Fruit fly (Drosophila melanogaster): ENCODE data around the gene CG17192.
A peak's percentile ranks its signal among the peaks of the same experiment; 100 is the strongest.

The CG17192 gene

DNA sequence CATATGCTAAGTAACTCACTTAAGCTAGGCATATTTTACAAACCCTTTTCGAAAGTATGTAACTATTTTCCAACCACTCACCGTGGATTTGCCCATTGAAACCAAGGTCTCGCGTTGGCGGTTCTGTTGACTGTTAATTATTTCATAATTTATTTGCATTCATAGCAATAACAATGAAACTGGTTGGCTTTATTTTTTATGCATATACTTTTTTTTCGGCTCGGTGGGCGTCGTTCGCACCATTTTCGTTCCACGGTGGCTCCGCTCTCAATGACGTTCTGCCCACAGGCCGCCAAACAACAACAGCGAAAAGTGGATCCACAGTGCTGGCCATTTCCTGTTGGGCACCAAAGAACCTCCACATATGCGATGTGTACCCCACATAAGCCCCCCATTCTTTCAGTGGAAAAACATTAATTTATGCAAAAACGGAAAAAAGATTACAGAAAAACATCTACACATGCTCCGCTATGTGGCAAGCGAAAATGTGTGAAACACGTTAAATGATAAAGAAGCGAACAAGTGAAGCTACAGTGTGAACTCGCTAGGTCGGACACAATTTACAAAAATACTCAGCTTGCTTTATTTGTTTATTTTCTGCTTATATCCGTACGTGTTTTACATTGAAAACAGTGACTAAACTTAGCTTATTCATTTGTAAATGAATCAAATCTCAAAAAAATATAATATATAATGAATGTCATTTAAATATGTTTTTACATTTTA lies 50.3 kb downstream of the CG17192 start (continued):
- no peak for TF ChIP-seq CG13894 (tag; optimal IDR thresholded peaks at IDR 0.05)
- TF ChIP-seq CG10209 (GFP tag; optimal IDR thresholded peaks at IDR 0.05): peak; percentile 17
- TF ChIP-seq CG3065 (GFP tag; optimal IDR thresholded peaks at IDR 0.05): no peak
- TF ChIP-seq CG4404 (GFP tag; IDR thresholded peaks at IDR 0.05): no peak; the same call in 1 of the 2 replicates
- TF ChIP-seq sim (GFP tag; IDR thresholded peaks at IDR 0.05): no peak
- no peak for TF ChIP-seq CG6272 (GFP tag; IDR thresholded peaks at IDR 0.05)
- TF ChIP-seq CG34376 (GFP tag; optimal IDR thresholded peaks at IDR 0.05): no peak
- TF ChIP-seq D19B (GFP tag; optimal IDR thresholded peaks at IDR 0.05): no peak
- 0 out of 2 replicates have a peak, but pooled peaks have one; percentile 5 for TF ChIP-seq CG9932 (GFP tag; IDR thresholded peaks at IDR 0.05)
- no peak for TF ChIP-seq yki (optimal IDR thresholded peaks at IDR 0.05)
- no peak for TF ChIP-seq ac (GFP tag; optimal IDR thresholded peaks at IDR 0.05)
- TF ChIP-seq Sry-β (GFP tag; optimal IDR thresholded peaks at IDR 0.05): no peak
- peak; percentile 35 for TF ChIP-seq nmo (GFP tag; optimal IDR thresholded peaks at IDR 0.05)
